Worm (Caenorhabditis elegans) whole organism, L2 larva: Measurements from ENCODE around the gene srj-11.

ENCODE experiments used
- aly-2 ChIP-seq: fragments of 150-350 bp; optimal IDR thresholded peaks from 2 replicates; lab custom pipeline; 2014; ENCODE audit warnings: missing biosample characterization, missing genetic modification characterization
- ceh-82 ChIP-seq: fragments of 150-350 bp; optimal IDR thresholded peaks from 2 replicates; lab custom pipeline; 2014; ENCODE audit warnings: missing biosample characterization, missing genetic modification characterization
- lin-13 ChIP-seq: fragments of 150-350 bp; optimal IDR thresholded peaks from 2 replicates; lab custom pipeline; 2014; ENCODE audit warnings: missing biosample characterization, missing genetic modification reagents, missing genetic modification characterization
- mbf-1 ChIP-seq: sonication (generic microtip); optimal IDR thresholded peaks from 2 replicates; lab custom pipeline; 2017; ENCODE audit warnings: missing biosample characterization, missing genetic modification characterization
- mdl-1 ChIP-seq, 2 experiments: fragments of 150-350 bp in 1 of 2; sonication (generic microtip) in 1 of 2; optimal IDR thresholded peaks; 2 replicates each; lab custom pipeline; 2017; ENCODE audit warnings: missing biosample characterization in 2 of 2, missing genetic modification characterization in 2 of 2
- nhr-237 ChIP-seq: fragments of 150-350 bp; optimal IDR thresholded peaks from 2 replicates; lab custom pipeline; 2014; ENCODE audit warnings: missing biosample characterization, missing genetic modification characterization
- snpc-4 ChIP-seq: fragments of 150-350 bp; optimal IDR thresholded peaks from 2 replicates; lab custom pipeline; 2014; ENCODE audit warnings: missing biosample characterization, missing genetic modification characterization
- ztf-11 ChIP-seq: sonication (generic microtip); optimal IDR thresholded peaks from 2 replicates; lab custom pipeline; 2017; ENCODE audit warnings: missing biosample characterization, missing genetic modification characterization

- TF ChIP-seq lin-13 (GFP tag; lab: Kevin White, UChicago) (no peak), mdl-1 (tag; optimal IDR thresholded peaks at IDR 0.05; lab: Kevin White, UChicago) (no peak), snpc-4 (tag; lab: Kevin White, UChicago) (no peak), aly-2 (no peak), nhr-237 (tag; lab: Kevin White, UChicago) (no peak), ztf-11 (no peak), ceh-82 (tag; lab: Kevin White, UChicago) (no peak), mbf-1 (tag; lab: Kevin White, UChicago) (no peak)
Observed at ce11 chrV:3230597-3230996, 10.6 kb upstream of the srj-11 start, which contains the start of gene K08D9.10.
